Worm (Caenorhabditis elegans) whole organism, late embryonic: ENCODE results near the gene lido-17.

Source experiments
- Y22D7AL.16 ChIP-seq: sonication (generic microtip); optimal IDR thresholded peaks from 2 replicates; lab custom pipeline; 2016; ENCODE audit warnings: missing genetic modification characterization, missing compliant biosample characterization
- ahr-1 ChIP-seq: sonication (generic microtip); optimal IDR thresholded peaks from 2 replicates; lab custom pipeline; 2016; ENCODE audit warnings: missing genetic modification characterization, missing compliant biosample characterization
- ama-1 ChIP-seq: fragments of 150-350 bp; optimal IDR thresholded peaks from 2 replicates; lab custom pipeline; 2014
- ceh-14 ChIP-seq: sonication (generic microtip); optimal IDR thresholded peaks from 2 replicates; lab custom pipeline; 2016; ENCODE audit warnings: missing genotype, missing genetic modification characterization, missing compliant biosample characterization
- ceh-18 ChIP-seq: sonication (generic microtip); optimal IDR thresholded peaks from 2 replicates; lab custom pipeline; 2016; ENCODE audit warnings: missing genetic modification characterization, missing compliant biosample characterization
- ceh-19 ChIP-seq: fragments of 200-800 bp; sonication (Bioruptor generic); optimal IDR thresholded peaks from 2 replicates; lab custom pipeline; 2018; ENCODE audit warnings: mild to moderate bottlenecking, missing genetic modification characterization, missing compliant biosample characterization
- ceh-30 ChIP-seq: fragments of 150-350 bp; optimal IDR thresholded peaks from 2 replicates; lab custom pipeline; 2014; ENCODE audit warnings: missing biosample characterization, missing genetic modification characterization
- ceh-31 ChIP-seq: sonication (generic microtip); optimal IDR thresholded peaks from 2 replicates; lab custom pipeline; 2016; ENCODE audit warnings: missing genetic modification characterization, missing compliant biosample characterization
- ceh-45 ChIP-seq: fragments of 200-800 bp; sonication (Bioruptor generic); IDR thresholded peaks from 2 replicates; pipeline ENCODE4 v1.3.6; 2022; ENCODE audit warnings: missing genetic modification reagents, missing genetic modification characterization, missing compliant biosample characterization
- ceh-48 ChIP-seq: sonication (generic microtip); optimal IDR thresholded peaks from 2 replicates; lab custom pipeline; 2016; ENCODE audit warnings: missing genetic modification characterization, inconsistent platforms, missing compliant biosample characterization
- ceh-6 ChIP-seq: fragments of 200-800 bp; sonication (Bioruptor generic); optimal IDR thresholded peaks from 2 replicates; lab custom pipeline; 2018; ENCODE audit warnings: mild to moderate bottlenecking, missing genetic modification characterization, missing compliant biosample characterization
- ceh-9 ChIP-seq: sonication (generic microtip); optimal IDR thresholded peaks from 2 replicates; lab custom pipeline; 2016; ENCODE audit warnings: mild to moderate bottlenecking, missing genetic modification characterization, inconsistent platforms, missing compliant biosample characterization
- dmd-4 ChIP-seq: sonication (generic microtip); optimal IDR thresholded peaks from 2 replicates; lab custom pipeline; 2016; ENCODE audit warnings: borderline replicate concordance, missing genetic modification characterization, missing compliant biosample characterization
- dve-1 ChIP-seq: sonication (generic microtip); optimal IDR thresholded peaks from 2 replicates; lab custom pipeline; 2017; ENCODE audit warnings: antibody characterized with exemption, mild to moderate bottlenecking, missing genetic modification characterization, missing compliant biosample characterization
- elt-2 ChIP-seq: sonication (generic microtip); optimal IDR thresholded peaks from 2 replicates; lab custom pipeline; 2016; ENCODE audit warnings: missing genetic modification reagents, missing genetic modification characterization, missing compliant biosample characterization
- elt-4 ChIP-seq: sonication (generic microtip); optimal IDR thresholded peaks from 2 replicates; lab custom pipeline; 2016; ENCODE audit warnings: missing genetic modification characterization, missing compliant biosample characterization
- eyg-1 ChIP-seq: sonication (generic microtip); optimal IDR thresholded peaks from 2 replicates; lab custom pipeline; 2016; ENCODE audit warnings: missing genotype, missing genetic modification characterization, missing compliant biosample characterization
- fkh-10 ChIP-seq: fragments of 150-350 bp; optimal IDR thresholded peaks from 2 replicates; lab custom pipeline; 2014; ENCODE audit warnings: missing biosample characterization, missing genetic modification reagents, missing genetic modification characterization
- gmeb-2 ChIP-seq: sonication (generic microtip); optimal IDR thresholded peaks from 2 replicates; lab custom pipeline; 2016; ENCODE audit warnings: missing genetic modification characterization, inconsistent platforms, missing compliant biosample characterization
- hlh-15 ChIP-seq: sonication (generic microtip); optimal IDR thresholded peaks from 2 replicates; lab custom pipeline; 2016; ENCODE audit warnings: missing genetic modification characterization, missing compliant biosample characterization
- hlh-30 ChIP-seq: sonication (generic microtip); optimal IDR thresholded peaks from 2 replicates; lab custom pipeline; 2017; ENCODE audit warnings: antibody characterized with exemption, missing genetic modification characterization, missing compliant biosample characterization; ENCODE audit not compliant: insufficient read depth
- hlh-8 ChIP-seq: sonication (generic microtip); optimal IDR thresholded peaks from 2 replicates; lab custom pipeline; 2016; ENCODE audit warnings: missing genotype, missing genetic modification characterization, missing compliant biosample characterization
- lin-11 ChIP-seq: fragments of 200-800 bp; sonication (Bioruptor generic); optimal IDR thresholded peaks from 2 replicates; lab custom pipeline; 2018; ENCODE audit warnings: mild to moderate bottlenecking, missing genetic modification characterization, missing compliant biosample characterization
- nhr-11 ChIP-seq: fragments of 150-350 bp; optimal IDR thresholded peaks from 2 replicates; lab custom pipeline; 2014; ENCODE audit warnings: missing biosample characterization, missing genetic modification characterization
- nhr-232 ChIP-seq: sonication (generic microtip); optimal IDR thresholded peaks from 2 replicates; lab custom pipeline; 2016; ENCODE audit warnings: missing genetic modification characterization, missing compliant biosample characterization
- npax-4 ChIP-seq: sonication (generic microtip); optimal IDR thresholded peaks from 2 replicates; lab custom pipeline; 2016; ENCODE audit warnings: missing genetic modification characterization, missing compliant biosample characterization
- pag-3 ChIP-seq: sonication (generic microtip); optimal IDR thresholded peaks from 2 replicates; lab custom pipeline; 2016; ENCODE audit warnings: missing compliant biosample characterization, missing genetic modification characterization, borderline replicate concordance
- pat-9 ChIP-seq: fragments of 200-800 bp; sonication (Bioruptor generic); optimal IDR thresholded peaks from 2 replicates; lab custom pipeline; 2018; ENCODE audit warnings: mild to moderate bottlenecking, missing genetic modification characterization, moderate library complexity, missing compliant biosample characterization
- pax-1 ChIP-seq: fragments of 150-350 bp; optimal IDR thresholded peaks from 2 replicates; lab custom pipeline; 2014; ENCODE audit warnings: missing biosample characterization, missing genetic modification characterization
- pha-2 ChIP-seq: sonication (generic microtip); optimal IDR thresholded peaks from 2 replicates; lab custom pipeline; 2017; ENCODE audit warnings: mild to moderate bottlenecking, missing genetic modification characterization, missing compliant biosample characterization
- pha-4 ChIP-seq: fragments of 150-350 bp; optimal IDR thresholded peaks from 2 replicates; lab custom pipeline; 2018; ENCODE audit warnings: missing biosample characterization, missing genetic modification reagents, missing genetic modification characterization
- pros-1 ChIP-seq: fragments of 150-350 bp; optimal IDR thresholded peaks from 2 replicates; lab custom pipeline; 2014; ENCODE audit warnings: missing biosample characterization, missing genetic modification reagents, missing genetic modification characterization
- ref-2 ChIP-seq: sonication (generic microtip); optimal IDR thresholded peaks from 2 replicates; lab custom pipeline; 2016; ENCODE audit warnings: missing genetic modification characterization, missing compliant biosample characterization
- sox-2 ChIP-seq: fragments of 200-800 bp; sonication (Bioruptor generic); IDR thresholded peaks from 2 replicates; pipeline ENCODE4 v1.3.6; 2022; ENCODE audit warnings: missing genetic modification reagents, missing genetic modification characterization, missing compliant biosample characterization
- sox-4 ChIP-seq: sonication (generic microtip); optimal IDR thresholded peaks from 2 replicates; lab custom pipeline; 2017; ENCODE audit warnings: mild to moderate bottlenecking, missing genetic modification characterization, inconsistent platforms, missing compliant biosample characterization
- syd-9 ChIP-seq: sonication (generic microtip); optimal IDR thresholded peaks from 2 replicates; lab custom pipeline; 2016; ENCODE audit warnings: mild to moderate bottlenecking, missing genetic modification characterization, moderate library complexity, missing compliant biosample characterization
- tbx-2 ChIP-seq: sonication (generic microtip); optimal IDR thresholded peaks from 2 replicates; lab custom pipeline; 2016; ENCODE audit warnings: missing genetic modification characterization, missing compliant biosample characterization
- tbx-7 ChIP-seq: sonication (generic microtip); optimal IDR thresholded peaks from 2 replicates; lab custom pipeline; 2016; ENCODE audit warnings: missing genotype, missing genetic modification characterization, missing compliant biosample characterization
- ttx-3 ChIP-seq: sonication (generic microtip); optimal IDR thresholded peaks from 2 replicates; lab custom pipeline; 2016; ENCODE audit warnings: missing genetic modification reagents, missing genetic modification characterization, missing compliant biosample characterization
- ztf-16 ChIP-seq: sonication (generic microtip); optimal IDR thresholded peaks from 2 replicates; lab custom pipeline; 2017; ENCODE audit warnings: missing genetic modification characterization, missing compliant biosample characterization

lido-17 gene

ce11 chrII:9436009-9436408 is 43.4 kb upstream of the lido-17 start, which contains the start of gene kin-16:
kin-16 (minus strand) TSS chrII:9436109.
- TF ChIP-seq elt-4 (tag; lab: Kevin White, UChicago) (no peak), ceh-19 (GFP tag; lab: Kevin White, UChicago) (no peak), ceh-6 (GFP tag; lab: Kevin White, UChicago) (no peak), ceh-14 (tag; lab: Kevin White, UChicago) (no peak), ceh-31 (no peak), ceh-45 (GFP tag; lab: Robert Waterston, UW) (no peak), ttx-3 (no peak), elt-2 (tag; lab: Kevin White, UChicago) (no peak), ahr-1 (tag; lab: Kevin White, UChicago) (no peak)

ce11 chrII:9433609-9434008 is 41.0 kb upstream of the lido-17 start, which contains the start of gene kin-15:
kin-15 (minus strand) TSS chrII:9433709.
- TF ChIP-seq ceh-18 (tag; lab: Kevin White, UChicago) (no peak), ahr-1 (tag; lab: Kevin White, UChicago) (no peak), hlh-15 (tag; lab: Kevin White, UChicago) (no peak), pag-3 (tag; lab: Kevin White, UChicago) (no peak), ref-2 (no peak), pros-1 (no peak), gmeb-2 (tag; lab: Kevin White, UChicago) (no peak), hlh-8 (tag; lab: Kevin White, UChicago) (no peak), elt-4 (tag; lab: Kevin White, UChicago) (no peak), ceh-19 (GFP tag; lab: Kevin White, UChicago) (no peak), elt-2 (tag; lab: Kevin White, UChicago) (no peak)

ce11 chrII:9431119-9431518 is 38.5 kb upstream of the lido-17 start:
- TF ChIP-seq ref-2 (no peak), ceh-48 (tag; lab: Kevin White, UChicago) (no peak), dve-1 (tag; lab: Kevin White, UChicago) (no peak), hlh-8 (tag; lab: Kevin White, UChicago) (no peak), nhr-11 (tag; lab: Kevin White, UChicago) (no peak), ceh-45 (GFP tag; lab: Robert Waterston, UW) (no peak), pax-1 (tag; lab: Kevin White, UChicago) (no peak), pat-9 (no peak), ceh-9 (tag; lab: Kevin White, UChicago) (no peak), dmd-4 (no peak), tbx-7 (tag; lab: Kevin White, UChicago) (no peak), eyg-1 (tag; lab: Kevin White, UChicago) (no peak)

ce11 chrII:9427644-9428043 is 35.0 kb upstream of the lido-17 start, which contains the start of gene M176.5:
M176.5 (minus strand) TSS chrII:9427744.
- no peak for TF ChIP-seq ceh-18 (tag; lab: Kevin White, UChicago)
- no peak for TF ChIP-seq lin-11 (tag; lab: Kevin White, UChicago)
- TF ChIP-seq fkh-10 (GFP tag; lab: Kevin White, UChicago): no peak
- no peak for TF ChIP-seq ref-2
- TF ChIP-seq hlh-30 (tag; lab: Kevin White, UChicago): no peak
- TF ChIP-seq sox-4 (tag; lab: Kevin White, UChicago): no peak
- no peak for TF ChIP-seq ztf-16 (tag; lab: Kevin White, UChicago)
- TF ChIP-seq Y22D7AL.16: no peak

- TF ChIP-seq ceh-14 (tag; lab: Kevin White, UChicago): no peak
- TF ChIP-seq ceh-31: no peak
- TF ChIP-seq sox-2 (GFP tag; lab: Robert Waterston, UW): no peak
- no peak for TF ChIP-seq nhr-232 (tag; lab: Kevin White, UChicago)
- TF ChIP-seq pag-3 (tag; lab: Kevin White, UChicago): no peak
- TF ChIP-seq elt-4 (tag; lab: Kevin White, UChicago): no peak
- no peak for TF ChIP-seq ttx-3
- no peak for TF ChIP-seq ceh-30
- no peak for TF ChIP-seq fkh-10 (GFP tag; lab: Kevin White, UChicago)
- TF ChIP-seq syd-9 (tag; lab: Kevin White, UChicago): no peak
- TF ChIP-seq pha-2 (tag; lab: Kevin White, UChicago): no peak
- no peak for TF ChIP-seq npax-4 (tag; lab: Kevin White, UChicago)
- TF ChIP-seq tbx-2 (tag; lab: Kevin White, UChicago): no peak
- no peak for TF ChIP-seq nhr-11 (tag; lab: Kevin White, UChicago)
- TF ChIP-seq Y22D7AL.16: no peak
- no peak for TF ChIP-seq pat-9
- no peak for TF ChIP-seq ama-1
- TF ChIP-seq pha-4 (tag; lab: Kevin White, UChicago): no peak
- no peak for TF ChIP-seq hlh-15 (tag; lab: Kevin White, UChicago)
- TF ChIP-seq hlh-30 (tag; lab: Kevin White, UChicago): no peak
- TF ChIP-seq, all 69 proteins: peak for 0
Observed at ce11 chrII:9426076-9426475, 33.5 kb upstream of the lido-17 start, which contains the start of gene M176.10. M176.10 (minus strand) TSS chrII:9426176.
